Worm (Caenorhabditis elegans) whole organism, late embryonic: ENCODE data around the gene spe-49.

Experiments used
- C08G9.2 ChIP-seq: sonication (generic microtip); optimal IDR thresholded peaks from 2 replicates; lab custom pipeline; 2016; ENCODE audit warnings: mild to moderate bottlenecking, missing genetic modification characterization, moderate library complexity, missing compliant biosample characterization
- T23F11.4 ChIP-seq: fragments of 200-800 bp; sonication (Bioruptor generic); optimal IDR thresholded peaks from 2 replicates; lab custom pipeline; 2018; ENCODE audit warnings: mild to moderate bottlenecking, missing genetic modification characterization, missing compliant biosample characterization
- ceh-14 ChIP-seq: sonication (generic microtip); optimal IDR thresholded peaks from 2 replicates; lab custom pipeline; 2016; ENCODE audit warnings: missing genotype, missing genetic modification characterization, missing compliant biosample characterization
- ceh-18 ChIP-seq: sonication (generic microtip); optimal IDR thresholded peaks from 2 replicates; lab custom pipeline; 2016; ENCODE audit warnings: missing genetic modification characterization, missing compliant biosample characterization
- ceh-19 ChIP-seq: fragments of 200-800 bp; sonication (Bioruptor generic); optimal IDR thresholded peaks from 2 replicates; lab custom pipeline; 2018; ENCODE audit warnings: mild to moderate bottlenecking, missing genetic modification characterization, missing compliant biosample characterization
- ceh-2 ChIP-seq: sonication (generic microtip); optimal IDR thresholded peaks from 2 replicates; lab custom pipeline; 2016; ENCODE audit warnings: missing genotype, missing genetic modification characterization, missing compliant biosample characterization
- ceh-22 ChIP-seq: sonication (generic microtip); optimal IDR thresholded peaks from 2 replicates; lab custom pipeline; 2017; ENCODE audit warnings: missing biosample characterization, missing genetic modification characterization
- ceh-24 ChIP-seq: sonication (generic microtip); optimal IDR thresholded peaks from 2 replicates; lab custom pipeline; 2016; ENCODE audit warnings: mild to moderate bottlenecking, missing genetic modification characterization, missing compliant biosample characterization
- ceh-30 ChIP-seq: fragments of 150-350 bp; optimal IDR thresholded peaks from 2 replicates; lab custom pipeline; 2014; ENCODE audit warnings: missing biosample characterization, missing genetic modification characterization
- ceh-31 ChIP-seq: sonication (generic microtip); optimal IDR thresholded peaks from 2 replicates; lab custom pipeline; 2016; ENCODE audit warnings: missing genetic modification characterization, missing compliant biosample characterization
- ceh-34 ChIP-seq: sonication (generic microtip); optimal IDR thresholded peaks from 2 replicates; lab custom pipeline; 2016; ENCODE audit warnings: mild to moderate bottlenecking, missing genetic modification characterization, missing compliant biosample characterization
- ceh-45 ChIP-seq: fragments of 200-800 bp; sonication (Bioruptor generic); IDR thresholded peaks from 2 replicates; pipeline ENCODE4 v1.3.6; 2022; ENCODE audit warnings: missing genetic modification reagents, missing genetic modification characterization, missing compliant biosample characterization
- ceh-6 ChIP-seq: fragments of 200-800 bp; sonication (Bioruptor generic); optimal IDR thresholded peaks from 2 replicates; lab custom pipeline; 2018; ENCODE audit warnings: mild to moderate bottlenecking, missing genetic modification characterization, missing compliant biosample characterization
- ceh-9 ChIP-seq: sonication (generic microtip); optimal IDR thresholded peaks from 2 replicates; lab custom pipeline; 2016; ENCODE audit warnings: mild to moderate bottlenecking, missing genetic modification characterization, inconsistent platforms, missing compliant biosample characterization
- elt-2 ChIP-seq: sonication (generic microtip); optimal IDR thresholded peaks from 2 replicates; lab custom pipeline; 2016; ENCODE audit warnings: missing genetic modification reagents, missing genetic modification characterization, missing compliant biosample characterization
- eyg-1 ChIP-seq: sonication (generic microtip); optimal IDR thresholded peaks from 2 replicates; lab custom pipeline; 2016; ENCODE audit warnings: missing genotype, missing genetic modification characterization, missing compliant biosample characterization
- fkh-10 ChIP-seq: fragments of 150-350 bp; optimal IDR thresholded peaks from 2 replicates; lab custom pipeline; 2014; ENCODE audit warnings: missing biosample characterization, missing genetic modification reagents, missing genetic modification characterization
- fkh-6 ChIP-seq: sonication (generic microtip); optimal IDR thresholded peaks from 2 replicates; lab custom pipeline; 2016; ENCODE audit warnings: missing genetic modification characterization, missing compliant biosample characterization
- gmeb-2 ChIP-seq: sonication (generic microtip); optimal IDR thresholded peaks from 2 replicates; lab custom pipeline; 2016; ENCODE audit warnings: missing genetic modification characterization, inconsistent platforms, missing compliant biosample characterization
- hlh-13 ChIP-seq: fragments of 200-800 bp; sonication (Bioruptor generic); optimal IDR thresholded peaks from 2 replicates; lab custom pipeline; 2018; ENCODE audit warnings: mild to moderate bottlenecking, missing genetic modification characterization, missing compliant biosample characterization
- hlh-15 ChIP-seq: sonication (generic microtip); optimal IDR thresholded peaks from 2 replicates; lab custom pipeline; 2016; ENCODE audit warnings: missing genetic modification characterization, missing compliant biosample characterization
- hlh-30 ChIP-seq: sonication (generic microtip); optimal IDR thresholded peaks from 2 replicates; lab custom pipeline; 2017; ENCODE audit warnings: antibody characterized with exemption, missing genetic modification characterization, missing compliant biosample characterization; ENCODE audit not compliant: insufficient read depth
- hlh-6 ChIP-seq: sonication (generic microtip); optimal IDR thresholded peaks from 2 replicates; lab custom pipeline; 2016; ENCODE audit warnings: missing genotype, missing genetic modification characterization, missing compliant biosample characterization
- lim-6 ChIP-seq: sonication (generic microtip); optimal IDR thresholded peaks from 2 replicates; lab custom pipeline; 2016; ENCODE audit warnings: missing genetic modification characterization, missing compliant biosample characterization
- lin-11 ChIP-seq: fragments of 200-800 bp; sonication (Bioruptor generic); optimal IDR thresholded peaks from 2 replicates; lab custom pipeline; 2018; ENCODE audit warnings: mild to moderate bottlenecking, missing genetic modification characterization, missing compliant biosample characterization
- madf-2 ChIP-seq: sonication (generic microtip); optimal IDR thresholded peaks from 2 replicates; lab custom pipeline; 2017; ENCODE audit warnings: missing genetic modification characterization, missing compliant biosample characterization
- mec-3 ChIP-seq: sonication (generic microtip); optimal IDR thresholded peaks from 2 replicates; lab custom pipeline; 2016; ENCODE audit warnings: borderline replicate concordance, missing genetic modification characterization, missing compliant biosample characterization
- nhr-11 ChIP-seq: fragments of 150-350 bp; optimal IDR thresholded peaks from 2 replicates; lab custom pipeline; 2014; ENCODE audit warnings: missing biosample characterization, missing genetic modification characterization
- nhr-232 ChIP-seq: sonication (generic microtip); optimal IDR thresholded peaks from 2 replicates; lab custom pipeline; 2016; ENCODE audit warnings: missing genetic modification characterization, missing compliant biosample characterization
- npax-4 ChIP-seq: sonication (generic microtip); optimal IDR thresholded peaks from 2 replicates; lab custom pipeline; 2016; ENCODE audit warnings: missing genetic modification characterization, missing compliant biosample characterization
- odd-2 ChIP-seq: sonication (generic microtip); optimal IDR thresholded peaks from 2 replicates; lab custom pipeline; 2017; ENCODE audit warnings: antibody characterized with exemption, mild to moderate bottlenecking, missing genetic modification characterization, missing compliant biosample characterization
- pat-9 ChIP-seq: fragments of 200-800 bp; sonication (Bioruptor generic); optimal IDR thresholded peaks from 2 replicates; lab custom pipeline; 2018; ENCODE audit warnings: mild to moderate bottlenecking, missing genetic modification characterization, moderate library complexity, missing compliant biosample characterization
- pha-2 ChIP-seq: sonication (generic microtip); optimal IDR thresholded peaks from 2 replicates; lab custom pipeline; 2017; ENCODE audit warnings: mild to moderate bottlenecking, missing genetic modification characterization, missing compliant biosample characterization
- pqm-1 ChIP-seq: sonication (generic microtip); optimal IDR thresholded peaks from 2 replicates; lab custom pipeline; 2016; ENCODE audit warnings: missing genetic modification characterization, missing compliant biosample characterization
- pros-1 ChIP-seq: fragments of 150-350 bp; optimal IDR thresholded peaks from 2 replicates; lab custom pipeline; 2014; ENCODE audit warnings: missing biosample characterization, missing genetic modification reagents, missing genetic modification characterization
- sdc-2 ChIP-seq: sonication (generic microtip); optimal IDR thresholded peaks from 2 replicates; lab custom pipeline; 2016; ENCODE audit warnings: missing genotype, missing genetic modification characterization, missing compliant biosample characterization
- sox-2 ChIP-seq: fragments of 200-800 bp; sonication (Bioruptor generic); IDR thresholded peaks from 2 replicates; pipeline ENCODE4 v1.3.6; 2022; ENCODE audit warnings: missing genetic modification reagents, missing genetic modification characterization, missing compliant biosample characterization
- sox-4 ChIP-seq: sonication (generic microtip); optimal IDR thresholded peaks from 2 replicates; lab custom pipeline; 2017; ENCODE audit warnings: mild to moderate bottlenecking, missing genetic modification characterization, inconsistent platforms, missing compliant biosample characterization
- tbx-7 ChIP-seq: sonication (generic microtip); optimal IDR thresholded peaks from 2 replicates; lab custom pipeline; 2016; ENCODE audit warnings: missing genotype, missing genetic modification characterization, missing compliant biosample characterization
- ttx-3 ChIP-seq: sonication (generic microtip); optimal IDR thresholded peaks from 2 replicates; lab custom pipeline; 2016; ENCODE audit warnings: missing genetic modification reagents, missing genetic modification characterization, missing compliant biosample characterization
- unc-3 ChIP-seq, 2 experiments: fragments of 200-800 bp in 1 of 2; sonication (Bioruptor generic) in 1 of 2; sonication (generic microtip) in 1 of 2; conservative IDR thresholded peaks in 1 of 2; optimal IDR thresholded peaks in 1 of 2; 2 replicates each; pipeline versions ENCODE4 v1.3.6 to Lab custom; 2016 to 2022; ENCODE audit warnings: missing compliant biosample characterization in 2 of 2, missing genetic modification characterization in 2 of 2, missing genetic modification reagents in 1 of 2
- unc-42 ChIP-seq: sonication (generic microtip); optimal IDR thresholded peaks from 2 replicates; lab custom pipeline; 2016; ENCODE audit warnings: missing genotype, missing genetic modification characterization, missing compliant biosample characterization
- unc-55 ChIP-seq: sonication (generic microtip); optimal IDR thresholded peaks from 2 replicates; lab custom pipeline; 2017; ENCODE audit warnings: missing biosample characterization, missing genetic modification reagents, missing genetic modification characterization
- unc-86 ChIP-seq: sonication (generic microtip); optimal IDR thresholded peaks from 2 replicates; lab custom pipeline; 2016; ENCODE audit warnings: missing genetic modification characterization, missing compliant biosample characterization
- ztf-16 ChIP-seq: sonication (generic microtip); optimal IDR thresholded peaks from 2 replicates; lab custom pipeline; 2017; ENCODE audit warnings: missing genetic modification characterization, missing compliant biosample characterization

The spe-49 gene

ce11 chrV:6253936-6254335 lies 27.2 kb upstream of the spe-49 start:
- no peak for TF ChIP-seq sox-2 (GFP tag; lab: Robert Waterston, UW)
- no peak for TF ChIP-seq odd-2 (tag; lab: Kevin White, UChicago)
- TF ChIP-seq nhr-232: no peak
- no peak for TF ChIP-seq sox-4 (tag; lab: Kevin White, UChicago)
- no peak for TF ChIP-seq hlh-6 (tag; lab: Kevin White, UChicago)
- TF ChIP-seq pros-1 (tag; lab: Kevin White, UChicago): no peak
- TF ChIP-seq pat-9 (tag; lab: Kevin White, UChicago): no peak
- no peak for TF ChIP-seq sdc-2
- TF ChIP-seq ceh-6 (GFP tag; lab: Kevin White, UChicago): no peak
- no peak for TF ChIP-seq pha-2 (tag; lab: Kevin White, UChicago)

ce11 chrV:6259139-6259538 lies 22.0 kb upstream of the spe-49 start, which contains the start of gene K08B12.1:
K08B12.1 (plus strand) TSS chrV:6259367.
- TF ChIP-seq ceh-2 (no peak), ceh-19 (GFP tag; lab: Kevin White, UChicago) (no peak), C08G9.2 (tag; lab: Kevin White, UChicago) (no peak), ztf-16 (tag; lab: Kevin White, UChicago) (no peak), ceh-18 (no peak), tbx-7 (tag; lab: Kevin White, UChicago) (no peak), elt-2 (tag; lab: Kevin White, UChicago) (no peak), lim-6 (no peak)

ce11 chrV:6267237-6267812 lies 13.8 kb upstream of the spe-49 start, which contains the start of gene mrck-1:
mrck-1 (minus strand) TSS chrV:6267287.
- peak; percentile 66 for TF ChIP-seq fkh-6 (tag; lab: Kevin White, UChicago)
- peak; percentile 76 for TF ChIP-seq elt-2 (tag; lab: Kevin White, UChicago)
- TF ChIP-seq pqm-1 (tag; lab: Kevin White, UChicago): peak; percentile 38
- TF ChIP-seq C08G9.2 (tag; lab: Kevin White, UChicago): peak; percentile 58
- TF ChIP-seq pha-2 (tag; lab: Kevin White, UChicago): peak; percentile 25
- TF ChIP-seq madf-2 (tag; lab: Kevin White, UChicago): peak; percentile 96
- TF ChIP-seq eyg-1 (tag; lab: Kevin White, UChicago): peak; percentile 54
- TF ChIP-seq tbx-7 (tag; lab: Kevin White, UChicago): peak; percentile 11
- peak; percentile 93 for TF ChIP-seq ceh-18
- peak; percentile 67 for TF ChIP-seq gmeb-2
- peak; percentile 45 for TF ChIP-seq unc-86 (tag; lab: Kevin White, UChicago)
- TF ChIP-seq lin-11 (tag; lab: Kevin White, UChicago): peak; percentile 34
- TF ChIP-seq ceh-34 (tag; lab: Kevin White, UChicago): peak; percentile 89
- TF ChIP-seq sdc-2: peak; percentile 80
- peak; percentile 19 for TF ChIP-seq ceh-24 (tag; lab: Kevin White, UChicago)
- TF ChIP-seq ceh-22: peak; percentile 2
- peak; percentile 78 for TF ChIP-seq T23F11.4 (GFP tag; lab: Kevin White, UChicago)
- peak; percentile 72 for TF ChIP-seq ceh-30 (tag; lab: Kevin White, UChicago)
- peak; percentile 74 for TF ChIP-seq unc-3 (GFP tag; conservative IDR thresholded peaks at IDR 0.05; lab: Robert Waterston, UW)
- peak; percentile 72 for TF ChIP-seq unc-3 (tag; optimal IDR thresholded peaks at IDR 0.05; lab: Kevin White, UChicago)
- peak; percentile 77 for TF ChIP-seq sox-4 (tag; lab: Kevin White, UChicago)
- TF ChIP-seq nhr-232: peak; percentile 59
- peak; percentile 80 for TF ChIP-seq hlh-30
- peak; percentile 64 for TF ChIP-seq ttx-3
- TF ChIP-seq npax-4 (tag; lab: Kevin White, UChicago): peak; percentile 40
- peak; percentile 77 for TF ChIP-seq fkh-10 (GFP tag; lab: Kevin White, UChicago)
- TF ChIP-seq unc-55 (GFP tag; lab: Kevin White, UChicago): peak; percentile 97
- TF ChIP-seq nhr-11: no peak
- TF ChIP-seq pat-9 (tag; lab: Kevin White, UChicago): peak; percentile 92
- no peak for TF ChIP-seq mec-3 (tag; lab: Kevin White, UChicago)
- no peak for TF ChIP-seq ceh-9 (tag; lab: Kevin White, UChicago)
- peak; percentile 92 for TF ChIP-seq ceh-31
- TF ChIP-seq unc-42 (tag; lab: Kevin White, UChicago): peak; percentile 100
- TF ChIP-seq hlh-13: peak; percentile 18
- TF ChIP-seq hlh-15 (tag; lab: Kevin White, UChicago): peak; percentile 41
- peak; percentile 95 for TF ChIP-seq ceh-14 (tag; lab: Kevin White, UChicago)
- TF ChIP-seq ceh-45: peak; percentile 48; the same call in 1 of the 2 replicates
- no peak for TF ChIP-seq hlh-6 (tag; lab: Kevin White, UChicago)
- peak; percentile 62 for TF ChIP-seq lim-6
- TF ChIP-seq pros-1 (tag; lab: Kevin White, UChicago): peak; percentile 94
- TF ChIP-seq ztf-16 (tag; lab: Kevin White, UChicago): peak; percentile 83
